Worm (Caenorhabditis elegans) whole organism, midembryonic: Measurements from ENCODE around the gene pes-5.

Source experiments
- flt-1 ChIP-seq: fragments of 200-800 bp; sonication (Bioruptor generic); IDR thresholded peaks from 2 replicates; pipeline ENCODE4 v1.3.6; 2022; ENCODE audit warnings: missing genetic modification characterization, missing compliant biosample characterization
- klf-2 ChIP-seq: fragments of 200-800 bp; sonication (Bioruptor generic); conservative IDR thresholded peaks from 2 replicates; pipeline ENCODE4 v1.3.6; 2022; ENCODE audit warnings: missing genetic modification reagents, missing genetic modification characterization, missing compliant biosample characterization
- tab-1 ChIP-seq: fragments of 200-800 bp; sonication (Bioruptor generic); IDR thresholded peaks from 2 replicates; pipeline ENCODE4 v1.3.6; 2022; ENCODE audit warnings: missing genetic modification characterization, missing compliant biosample characterization
- ztf-23 ChIP-seq: fragments of 200-800 bp; sonication (Bioruptor generic); IDR thresholded peaks from 2 replicates; pipeline ENCODE4 v1.3.6; 2022; ENCODE audit warnings: missing genetic modification reagents, missing genetic modification characterization, missing compliant biosample characterization

DNA sequence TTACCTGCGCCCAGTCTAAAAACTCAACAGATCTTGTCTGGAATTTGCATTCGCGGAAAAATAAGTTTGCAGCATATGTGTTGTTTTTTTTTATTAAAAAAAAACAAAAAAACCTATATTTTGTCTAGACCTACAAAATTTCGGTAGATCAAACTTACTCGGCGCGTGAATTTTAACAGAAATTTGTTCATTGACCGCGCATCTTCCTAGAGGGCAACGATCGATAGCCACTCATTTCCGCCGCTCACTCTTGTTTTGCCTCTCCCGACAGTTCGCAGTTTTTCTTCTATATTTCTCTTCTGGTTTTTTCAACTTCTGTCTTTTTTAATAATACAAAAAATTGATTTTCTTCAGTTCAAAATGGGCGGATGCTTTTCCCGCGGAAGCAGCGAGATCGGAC is 19.4 kb downstream of the pes-5 start, which contains the start of gene F43G6.7:
- no peak for TF ChIP-seq klf-2
- no peak for TF ChIP-seq flt-1
- TF ChIP-seq ztf-23 (GFP tag; lab: Robert Waterston, UW), result no peak
- no peak for TF ChIP-seq tab-1
